Worm (Caenorhabditis elegans): ENCODE data around the gene F08F8.7.

The F08F8.7 gene

ce11 chrIII:7304961-7305648 lies 41.8 kb downstream of the F08F8.7 start:
- no peak for TF ChIP-seq irx-1 (tag; optimal IDR thresholded peaks at IDR 0.05)
- TF ChIP-seq mef-2 (tag; optimal IDR thresholded peaks at IDR 0.05) = no peak
- TF ChIP-seq efl-1 (optimal IDR thresholded peaks at IDR 0.05) = no peak
- peak in 1 of 2 experiments; percentile 15 for TF ChIP-seq efl-1 (GFP tag; optimal IDR thresholded peaks at IDR 0.05 in 1 of 2)
- no peak for TF ChIP-seq dsc-1 (tag; optimal IDR thresholded peaks at IDR 0.05)
- peak; percentile 54 for TF ChIP-seq tbx-2 (tag; optimal IDR thresholded peaks at IDR 0.05)
- no peak for TF ChIP-seq nhr-11 (tag; optimal IDR thresholded peaks at IDR 0.05)
- no peak for TF ChIP-seq C04F5.9 (tag; optimal IDR thresholded peaks at IDR 0.05)
- TF ChIP-seq jun-1 (tag; optimal IDR thresholded peaks at IDR 0.05) = no peak
- TF ChIP-seq grh-1 (GFP tag; IDR thresholded peaks at IDR 0.05) = no peak
- TF ChIP-seq lir-3 (tag; optimal IDR thresholded peaks at IDR 0.05; ENCODE audit: poor library complexity) = peak; percentile 10
- TF ChIP-seq ceh-8 (GFP tag; optimal IDR thresholded peaks at IDR 0.05) = no peak
- no peak for TF ChIP-seq fkh-10 (GFP tag; optimal IDR thresholded peaks at IDR 0.05)
- no peak for TF ChIP-seq sup-37 (GFP tag; optimal IDR thresholded peaks at IDR 0.05)
- no peak for TF ChIP-seq ceh-63 (GFP tag; optimal IDR thresholded peaks at IDR 0.05)
- TF ChIP-seq nhr-71 (tag; optimal IDR thresholded peaks at IDR 0.05) = peak; percentile 65
- TF ChIP-seq fos-1 (tag; optimal IDR thresholded peaks at IDR 0.05) = no peak
- TF ChIP-seq blmp-1 (tag; optimal IDR thresholded peaks at IDR 0.05) = peak; percentile 73
- TF ChIP-seq aly-2 (tag; optimal IDR thresholded peaks at IDR 0.05) = no peak
- TF ChIP-seq nhr-28 (tag; optimal IDR thresholded peaks at IDR 0.05) = no peak
- TF ChIP-seq unc-30 (tag; optimal IDR thresholded peaks at IDR 0.05) = no peak
- peak; percentile 11 for TF ChIP-seq C16A3.4 (tag; optimal IDR thresholded peaks at IDR 0.05)
- TF ChIP-seq skn-1 (tag; optimal IDR thresholded peaks at IDR 0.05) = no peak
- TF ChIP-seq mdl-1 (tag; optimal IDR thresholded peaks at IDR 0.05) = peak in 1 of 2 experiments; percentile 51
- no peak for TF ChIP-seq ces-1 (GFP tag; optimal IDR thresholded peaks at IDR 0.05)
- no peak for TF ChIP-seq unc-130 (tag; optimal IDR thresholded peaks at IDR 0.05)
- no peak for TF ChIP-seq mab-9 (GFP tag; IDR thresholded peaks at IDR 0.05)
- TF ChIP-seq ztf-11 (tag; optimal IDR thresholded peaks at IDR 0.05) = no peak
- peak in 1 of 2 experiments; percentile 24 for TF ChIP-seq lsy-2 (tag; optimal IDR thresholded peaks at IDR 0.05)
- no peak for TF ChIP-seq hpl-2 (GFP tag; optimal IDR thresholded peaks at IDR 0.05)
- no peak for TF ChIP-seq lin-39 (tag; optimal IDR thresholded peaks at IDR 0.05)
- TF ChIP-seq egl-13 (tag; optimal IDR thresholded peaks at IDR 0.05) = no peak
- TF ChIP-seq rnt-1 (tag; optimal IDR thresholded peaks at IDR 0.05) = no peak
- no peak for TF ChIP-seq fkh-8 (tag; optimal IDR thresholded peaks at IDR 0.05)
- TF ChIP-seq hlh-4 (tag; optimal IDR thresholded peaks at IDR 0.05) = no peak
- TF ChIP-seq isw-1 (GFP tag; IDR thresholded peaks at IDR 0.05) = no peak
- no peak for TF ChIP-seq nhr-77 (tag; optimal IDR thresholded peaks at IDR 0.05)
- TF ChIP-seq nhr-85 (tag) = peak; percentile 79
- TF ChIP-seq nhr-76 (tag; optimal IDR thresholded peaks at IDR 0.05) = no peak
- no peak for TF ChIP-seq pax-3 (tag; optimal IDR thresholded peaks at IDR 0.05)
- TF ChIP-seq alr-1 (tag; optimal IDR thresholded peaks at IDR 0.05; ENCODE audit: borderline replicate concordance) = no peak
- no peak for TF ChIP-seq lin-13 (GFP tag; optimal IDR thresholded peaks at IDR 0.05)
- no peak for TF ChIP-seq vab-15 (tag; optimal IDR thresholded peaks at IDR 0.05)
- peak in 2 of 6 experiments; percentile 73 to 86 for TF ChIP-seq elt-3 (tag; optimal IDR thresholded peaks at IDR 0.05)
- TF ChIP-seq lin-14 (GFP tag; optimal IDR thresholded peaks at IDR 0.05) = peak; percentile 52
- TF ChIP-seq Y116A8C.19 (tag; optimal IDR thresholded peaks at IDR 0.05; ENCODE audit: borderline replicate concordance) = no peak
- no peak for TF ChIP-seq hlh-17 (GFP tag; optimal IDR thresholded peaks at IDR 0.05; ENCODE audit: borderline replicate concordance)
- no peak for TF ChIP-seq swsn-7 (tag; optimal IDR thresholded peaks at IDR 0.05)
- TF ChIP-seq pqm-1 (tag; optimal IDR thresholded peaks at IDR 0.05) = no peak
- no peak for TF ChIP-seq tlp-1 (tag; optimal IDR thresholded peaks at IDR 0.05)
- no peak for TF ChIP-seq aha-1 (tag; optimal IDR thresholded peaks at IDR 0.05)
- TF ChIP-seq nhr-12 (tag; optimal IDR thresholded peaks at IDR 0.05) = no peak
- no peak for TF ChIP-seq fkh-4 (tag; optimal IDR thresholded peaks at IDR 0.05; ENCODE audit: borderline replicate concordance)
